Fruit fly (Drosophila melanogaster) whole organism, embryonic: ENCODE measurements around the gene CG32568.

Experiments used
- Bteb2 ChIP-seq: fragments of 200-800 bp; sonication (Bioruptor generic); optimal IDR thresholded peaks from 2 replicates; lab custom pipeline; 2016; ENCODE audit warnings: missing biosample characterization, missing genetic modification characterization
- CG10321 ChIP-seq: fragments of 200-800 bp; sonication (Bioruptor generic); IDR thresholded peaks from 2 replicates; pipeline ENCODE4 v1.3.6; 2022; ENCODE audit warnings: missing biosample characterization, missing genetic modification characterization
- CG11085 ChIP-seq: fragments of 200-800 bp; sonication (Bioruptor generic); IDR thresholded peaks from 2 replicates; pipeline ENCODE4 v1.3.6; 2022; ENCODE audit warnings: missing biosample characterization, missing genetic modification characterization
- CG11695 ChIP-seq: fragments of 200-800 bp; sonication (Bioruptor generic); IDR thresholded peaks from 3 replicates; pipeline ENCODE4 v1.3.6; 2022; ENCODE audit warnings: missing biosample characterization, missing genetic modification characterization
- CG12659 ChIP-seq: fragments of 200-800 bp; sonication (Bioruptor generic); optimal IDR thresholded peaks from 3 replicates; lab custom pipeline; 2017; ENCODE audit warnings: mild to moderate bottlenecking, missing biosample characterization, missing genetic modification reagents, missing genetic modification characterization
- CG13424 ChIP-seq: fragments of 200-800 bp; sonication (Bioruptor generic); optimal IDR thresholded peaks from 2 replicates; lab custom pipeline; 2019; ENCODE audit warnings: missing biosample characterization, mild to moderate bottlenecking, missing genetic modification characterization, moderate library complexity
- CG1529 ChIP-seq: fragments of 200-800 bp; sonication (Bioruptor generic); optimal IDR thresholded peaks from 3 replicates; lab custom pipeline; 2018; ENCODE audit warnings: missing biosample characterization, missing genetic modification characterization
- CG1647 ChIP-seq: fragments of 200-800 bp; sonication (Bioruptor generic); optimal IDR thresholded peaks from 3 replicates; lab custom pipeline; 2016; ENCODE audit warnings: missing biosample characterization, missing genetic modification characterization
- CG2199 ChIP-seq: fragments of 200-800 bp; sonication (Bioruptor generic); IDR thresholded peaks from 3 replicates; pipeline ENCODE4 v1.3.6; 2022; ENCODE audit warnings: missing biosample characterization, missing genetic modification characterization
- CG2678 ChIP-seq: fragments of 200-800 bp; sonication (Bioruptor generic); optimal IDR thresholded peaks from 3 replicates; lab custom pipeline; 2019; ENCODE audit warnings: missing biosample characterization, mild to moderate bottlenecking, missing genetic modification characterization, moderate library complexity
- CG33213 ChIP-seq: fragments of 200-800 bp; sonication (Bioruptor generic); optimal IDR thresholded peaks from 3 replicates; lab custom pipeline; 2016; ENCODE audit warnings: missing biosample characterization, missing genetic modification characterization
- CG34224 ChIP-seq: fragments of 200-800 bp; sonication (Bioruptor generic); IDR thresholded peaks from 3 replicates; pipeline ENCODE4 v1.3.6; 2022; ENCODE audit warnings: missing biosample characterization, missing genetic modification characterization; ENCODE audit not compliant: partially characterized antibody
- CG34376 ChIP-seq: fragments of 200-800 bp; sonication (Bioruptor generic); optimal IDR thresholded peaks from 2 replicates; lab custom pipeline; 2018; ENCODE audit warnings: missing biosample characterization, mild to moderate bottlenecking, missing genetic modification characterization
- CG3726 ChIP-seq: fragments of 200-800 bp; sonication (Bioruptor generic); IDR thresholded peaks from 3 replicates; pipeline ENCODE4, ENCODE4 v1.3.6; 2022; ENCODE audit warnings: missing biosample characterization, missing genetic modification characterization
- CG3995 ChIP-seq: fragments of 200-800 bp; sonication (Bioruptor generic); optimal IDR thresholded peaks from 3 replicates; lab custom pipeline; 2016; ENCODE audit warnings: missing biosample characterization, missing genetic modification characterization
- CG7928 ChIP-seq: fragments of 200-800 bp; sonication (Bioruptor generic); optimal IDR thresholded peaks from 2 replicates; lab custom pipeline; 2017; ENCODE audit warnings: missing biosample characterization, mild to moderate bottlenecking, missing genetic modification characterization
- CG9437 ChIP-seq: fragments of 200-800 bp; sonication (Bioruptor generic); optimal IDR thresholded peaks from 2 replicates; lab custom pipeline; 2018; ENCODE audit warnings: missing biosample characterization, mild to moderate bottlenecking, missing genetic modification characterization
- Dp ChIP-seq: fragments of 200-800 bp; sonication (Bioruptor generic); optimal IDR thresholded peaks from 2 replicates; lab custom pipeline; 2018; ENCODE audit warnings: missing biosample characterization, mild to moderate bottlenecking, missing genetic modification characterization, moderate library complexity
- E2f2 ChIP-seq: fragments of 200-800 bp; sonication (Bioruptor generic); IDR thresholded peaks from 2 replicates; pipeline ENCODE4 v1.3.6; 2022; ENCODE audit warnings: missing biosample characterization, missing genetic modification characterization
- Gug ChIP-seq: fragments of 200-800 bp; sonication (Bioruptor generic); IDR thresholded peaks from 4 replicates; pipeline ENCODE4 v1.3.6; 2022; ENCODE audit warnings: missing biosample characterization, missing genetic modification characterization
- HHEX ChIP-seq: fragments of 200-800 bp; sonication (Bioruptor generic); optimal IDR thresholded peaks from 3 replicates; lab custom pipeline; 2017; ENCODE audit warnings: missing biosample characterization, mild to moderate bottlenecking, missing genetic modification characterization, missing genetic modification reagents
- HmgZ ChIP-seq: fragments of 200-800 bp; sonication (Bioruptor generic); optimal IDR thresholded peaks from 2 replicates; lab custom pipeline; 2018; ENCODE audit warnings: missing biosample characterization, mild to moderate bottlenecking, missing genetic modification characterization
- Max ChIP-seq: fragments of 200-800 bp; sonication (Bioruptor generic); optimal IDR thresholded peaks from 2 replicates; lab custom pipeline; 2016; ENCODE audit warnings: missing biosample characterization, mild to moderate bottlenecking, missing genetic modification characterization
- Nf-YC ChIP-seq: fragments of 200-800 bp; optimal IDR thresholded peaks from 3 replicates; lab custom pipeline; 2019; ENCODE audit warnings: missing biosample characterization, mild to moderate bottlenecking, missing genetic modification characterization, moderate library complexity
- Optix ChIP-seq: fragments of 200-800 bp; sonication (Bioruptor generic); IDR thresholded peaks from 3 replicates; pipeline ENCODE4 v1.3.6; 2022; ENCODE audit warnings: missing biosample characterization, missing genetic modification characterization
- Stat92E ChIP-seq, 3 experiments: fragments of >200 bp in 2 of 3; fragments of 200-800 bp in 1 of 3; sonication (Bioruptor generic) in 1 of 3; optimal IDR thresholded peaks; 2 replicates each; lab custom pipeline; 2017 to 2019; ENCODE audit warnings: missing biosample characterization in 3 of 3, missing genetic modification characterization in 3 of 3, mild to moderate bottlenecking in 1 of 3, moderate library complexity in 1 of 3
- Trl ChIP-seq, 3 experiments: fragments of >200 bp in 2 of 3; fragments of 200-800 bp in 1 of 3; sonication (Bioruptor generic) in 1 of 3; optimal IDR thresholded peaks; 2 replicates in 1 of 3; 3 replicates in 2 of 3; lab custom pipeline; 2016 to 2017; ENCODE audit warnings: missing biosample characterization in 1 of 3, missing genetic modification characterization in 1 of 3
- Xrp1 ChIP-seq: fragments of 200-800 bp; sonication (Bioruptor generic); IDR thresholded peaks from 2 replicates; pipeline ENCODE4 v1.3.6; 2022; ENCODE audit warnings: missing biosample characterization, missing genetic modification characterization
- bab2 ChIP-seq: fragments of 200-800 bp; sonication (Bioruptor generic); optimal IDR thresholded peaks from 2 replicates; lab custom pipeline; 2016; ENCODE audit warnings: missing biosample characterization, missing genetic modification characterization
- crol ChIP-seq: fragments of 200-800 bp; sonication (Bioruptor generic); IDR thresholded peaks from 2 replicates; pipeline ENCODE4 v1.3.6; 2022; ENCODE audit warnings: missing biosample characterization, missing genetic modification characterization
- da ChIP-seq: fragments of 200-800 bp; sonication (Bioruptor generic); optimal IDR thresholded peaks from 2 replicates; lab custom pipeline; 2016; ENCODE audit warnings: missing biosample characterization, missing genetic modification characterization
- dpn ChIP-seq, 2 experiments: fragments of 200-800 bp; sonication (Bioruptor generic); optimal IDR thresholded peaks; 3 replicates each; lab custom pipeline; 2016; ENCODE audit warnings: missing biosample characterization in 2 of 2, missing genetic modification characterization in 2 of 2
- esg ChIP-seq: fragments of 200-800 bp; sonication (Bioruptor generic); conservative IDR thresholded peaks from 2 replicates; pipeline ENCODE4 v1.3.6; 2022; ENCODE audit warnings: missing biosample characterization, missing genetic modification characterization
- gce ChIP-seq: fragments of 200-800 bp; sonication (Bioruptor generic); IDR thresholded peaks from 3 replicates; pipeline ENCODE4 v1.3.6; 2022; ENCODE audit warnings: missing biosample characterization, missing genetic modification characterization
- hb ChIP-seq: fragments of 200-800 bp; sonication (Bioruptor generic); IDR thresholded peaks from 3 replicates; pipeline ENCODE4 v1.3.6; 2022; ENCODE audit warnings: missing biosample characterization, missing genetic modification characterization; ENCODE audit not compliant: partially characterized antibody
- ind ChIP-seq: fragments of 200-800 bp; sonication (Bioruptor generic); optimal IDR thresholded peaks from 3 replicates; lab custom pipeline; 2016; ENCODE audit warnings: missing biosample characterization, missing genetic modification characterization
- inv ChIP-seq: fragments of 200-800 bp; sonication (Bioruptor generic); IDR thresholded peaks from 2 replicates; pipeline ENCODE4 v1.3.6; 2022; ENCODE audit warnings: missing biosample characterization, missing genetic modification characterization; ENCODE audit not compliant: partially characterized antibody
- lbe ChIP-seq: fragments of 200-800 bp; sonication (Bioruptor generic); optimal IDR thresholded peaks from 2 replicates; lab custom pipeline; 2016; ENCODE audit warnings: missing biosample characterization, mild to moderate bottlenecking, missing genetic modification characterization
- maf-S ChIP-seq: fragments of 200-800 bp; sonication (Bioruptor generic); optimal IDR thresholded peaks from 2 replicates; lab custom pipeline; 2016; ENCODE audit warnings: missing biosample characterization, missing genetic modification characterization
- mld ChIP-seq: fragments of 200-800 bp; sonication (Bioruptor generic); IDR thresholded peaks from 3 replicates; pipeline ENCODE4 v1.3.6; 2022; ENCODE audit warnings: missing biosample characterization, missing genetic modification characterization; ENCODE audit not compliant: partially characterized antibody
- pum ChIP-seq: fragments of 200-800 bp; sonication (Bioruptor generic); optimal IDR thresholded peaks from 2 replicates; lab custom pipeline; 2016; ENCODE audit warnings: missing biosample characterization, missing genetic modification characterization
- salm ChIP-seq: fragments of 200-800 bp; sonication (Bioruptor generic); optimal IDR thresholded peaks from 2 replicates; lab custom pipeline; 2018; ENCODE audit warnings: missing biosample characterization, mild to moderate bottlenecking, missing genetic modification characterization
- stc ChIP-seq: fragments of 200-800 bp; sonication (Bioruptor generic); IDR thresholded peaks from 2 replicates; pipeline ENCODE4 v1.3.6; 2022; ENCODE audit warnings: missing biosample characterization, missing genetic modification characterization
- stwl ChIP-seq: fragments of 200-800 bp; sonication (Bioruptor generic); optimal IDR thresholded peaks from 3 replicates; lab custom pipeline; 2018; ENCODE audit warnings: missing biosample characterization, mild to moderate bottlenecking, missing genetic modification characterization, moderate library complexity
- twi ChIP-seq: fragments of 200-800 bp; optimal IDR thresholded peaks from 2 replicates; lab custom pipeline; 2019; ENCODE audit warnings: missing biosample characterization, mild to moderate bottlenecking, missing genetic modification characterization, moderate library complexity
- wek ChIP-seq: fragments of 200-800 bp; sonication (Bioruptor generic); optimal IDR thresholded peaks from 3 replicates; lab custom pipeline; 2018; ENCODE audit warnings: missing biosample characterization, mild to moderate bottlenecking, missing genetic modification characterization, moderate library complexity
- zfh2 ChIP-seq: fragments of 200-800 bp; sonication (Bioruptor generic); optimal IDR thresholded peaks from 2 replicates; lab custom pipeline; 2016; ENCODE audit warnings: missing biosample characterization, missing genetic modification characterization

CG32568 gene

DNA sequence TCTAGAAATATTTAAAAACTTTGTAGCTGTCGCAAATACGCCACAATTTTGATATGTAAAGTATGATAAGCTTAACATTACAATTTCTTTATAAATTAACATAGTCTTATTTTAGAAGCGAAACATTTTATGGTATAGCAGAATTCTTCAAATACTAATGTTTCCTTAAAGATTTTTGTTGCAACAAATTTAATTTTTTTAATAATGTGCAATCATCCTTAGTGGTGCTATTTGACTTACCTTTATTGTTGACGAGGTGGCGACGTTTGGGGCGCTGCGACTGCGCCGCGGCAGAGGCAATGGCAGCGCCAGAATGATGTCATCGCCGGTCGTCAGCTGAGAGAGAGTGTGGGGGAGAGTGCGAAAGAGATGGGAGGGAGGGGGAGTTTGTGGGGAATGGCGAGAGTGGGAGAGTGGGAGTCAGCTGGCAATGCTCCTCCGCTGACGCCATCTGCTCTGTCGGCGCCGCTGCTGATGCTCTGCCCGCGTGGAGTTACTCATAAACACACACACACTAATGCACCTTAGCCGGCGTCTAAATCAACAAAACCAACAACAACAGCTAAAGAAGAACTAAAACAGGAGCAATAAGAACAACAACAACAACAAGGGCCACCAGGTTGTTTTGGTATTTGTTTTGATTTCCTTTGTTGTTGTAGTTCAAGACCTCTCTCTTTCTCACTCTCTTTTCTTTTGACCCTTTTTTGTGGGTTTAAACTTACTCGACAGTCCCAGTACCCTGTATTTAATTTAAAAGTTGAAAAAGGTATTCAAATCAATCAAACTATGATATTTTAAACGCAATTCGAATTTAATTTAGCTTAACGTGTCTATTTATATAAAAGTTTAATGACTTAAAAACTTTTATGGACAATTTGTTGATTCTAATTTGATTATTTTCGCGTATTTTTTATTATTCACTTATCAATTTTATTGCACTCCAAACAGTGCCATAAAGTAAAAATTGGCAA lies 17.2 kb upstream of the CG32568 start (continued):
- peak; percentile 73 for TF ChIP-seq CG9437
- peak; percentile 53; the same call in 1 of the 2 replicates for TF ChIP-seq E2f2 (GFP tag; lab: Robert Waterston, UW)
- no peak for TF ChIP-seq bab2
- TF ChIP-seq maf-S = peak; percentile 46
- no peak for TF ChIP-seq CG10321 (GFP tag; lab: Robert Waterston, UW)
- TF ChIP-seq salm (tag; lab: Kevin White, UChicago) = peak; percentile 69
- no peak for TF ChIP-seq hb (GFP tag; lab: Robert Waterston, UW)
- peak; percentile 64 for TF ChIP-seq HHEX (GFP tag; lab: Kevin White, UChicago)
- TF ChIP-seq mld = no peak
- no peak for TF ChIP-seq CG2199
- peak; percentile 81 for TF ChIP-seq CG11695 (GFP tag; lab: Robert Waterston, UW)
- TF ChIP-seq ind (GFP tag; lab: Kevin White, UChicago) = peak; percentile 34
- TF ChIP-seq esg (GFP tag; lab: Robert Waterston, UW) = peak; percentile 45
- TF ChIP-seq Xrp1 (GFP tag; lab: Robert Waterston, UW) = peak; percentile 74
- 0 out of 2 replicates have a peak, but pooled peaks have one; percentile 32 for TF ChIP-seq CG11085 (GFP tag; lab: Robert Waterston, UW)
- peak; percentile 36 to 39 for TF ChIP-seq Trl (optimal IDR thresholded peaks at IDR 0.05; lab: Kevin White, UChicago)
- TF ChIP-seq Trl (GFP tag; optimal IDR thresholded peaks at IDR 0.05; lab: Kevin White, UChicago) = no peak
- no peak for TF ChIP-seq CG33213
- TF ChIP-seq twi = peak; percentile 57
- peak; percentile 8 for TF ChIP-seq Max (GFP tag; lab: Kevin White, UChicago)
- TF ChIP-seq Dp (GFP tag; lab: Kevin White, UChicago) = no peak
- TF ChIP-seq CG34224 (GFP tag; lab: Robert Waterston, UW) = 0 out of 3 replicates have a peak, but pooled peaks have one; percentile 17
- TF ChIP-seq CG3995 (GFP tag; lab: Kevin White, UChicago) = no peak
- TF ChIP-seq crol (GFP tag; lab: Robert Waterston, UW) = peak; percentile 93
- no peak for TF ChIP-seq Stat92E (GFP tag; optimal IDR thresholded peaks at IDR 0.05; lab: Kevin White, UChicago)
- TF ChIP-seq Gug (GFP tag; lab: Robert Waterston, UW) = peak; percentile 12; the same call in 1 of the 4 replicates
- peak; percentile 59 for TF ChIP-seq stc (GFP tag; lab: Robert Waterston, UW)
- no peak for TF ChIP-seq stwl (tag; lab: Kevin White, UChicago)
- TF ChIP-seq CG13424 (tag; lab: Kevin White, UChicago) = peak; percentile 85
- TF ChIP-seq gce (GFP tag; lab: Robert Waterston, UW) = no peak
- TF ChIP-seq CG1529 = peak; percentile 67
- TF ChIP-seq CG7928 (GFP tag; lab: Kevin White, UChicago) = no peak
- TF ChIP-seq Optix = no peak
- TF ChIP-seq Nf-YC (tag; lab: Kevin White, UChicago) = peak; percentile 51
- peak; percentile 11 for TF ChIP-seq da (GFP tag; lab: Kevin White, UChicago)
- peak; percentile 19 for TF ChIP-seq zfh2
- peak; percentile 8 for TF ChIP-seq wek (GFP tag; lab: Kevin White, UChicago)
- TF ChIP-seq lbe (GFP tag; lab: Kevin White, UChicago) = no peak
- TF ChIP-seq pum = peak; percentile 10
- no peak for TF ChIP-seq CG34376 (GFP tag; lab: Kevin White, UChicago)
- TF ChIP-seq CG3726 (GFP tag; lab: Robert Waterston, UW) = no peak; the same call in 2 of the 3 replicates
- peak; percentile 80 for TF ChIP-seq CG12659
- TF ChIP-seq CG2678 (tag; lab: Kevin White, UChicago) = peak; percentile 76
- peak; percentile 59 for TF ChIP-seq HmgZ (tag; lab: Kevin White, UChicago)
- peak; percentile 66 for TF ChIP-seq Bteb2
- no peak for TF ChIP-seq CG1647
- TF ChIP-seq dpn (GFP tag; optimal IDR thresholded peaks at IDR 0.05; lab: Kevin White, UChicago) = peak; percentile 69 to 72
- no peak for TF ChIP-seq inv (GFP tag; lab: Robert Waterston, UW)
